Fruit fly (Drosophila melanogaster): Measurements from ENCODE around the gene CG17329.

The CG17329 gene

dm6 chr2L:16269232-16270134, 21.6 kb upstream of the CG17329 start:
- TF ChIP-seq psq (optimal IDR thresholded peaks at IDR 0.05): no peak
- no peak for TF ChIP-seq ttk (optimal IDR thresholded peaks at IDR 0.05)
- no peak for TF ChIP-seq insv (optimal IDR thresholded peaks at IDR 0.05)
- no peak for TF ChIP-seq Sin3A (optimal IDR thresholded peaks at IDR 0.05)
- no peak for TF ChIP-seq h (optimal IDR thresholded peaks at IDR 0.05)
- TF ChIP-seq Myc (optimal IDR thresholded peaks at IDR 0.05): no peak

dm6 chr2L:16270667-16271485, 20.2 kb upstream of the CG17329 start:
- no peak for TF ChIP-seq h (optimal IDR thresholded peaks at IDR 0.05)

DNA sequence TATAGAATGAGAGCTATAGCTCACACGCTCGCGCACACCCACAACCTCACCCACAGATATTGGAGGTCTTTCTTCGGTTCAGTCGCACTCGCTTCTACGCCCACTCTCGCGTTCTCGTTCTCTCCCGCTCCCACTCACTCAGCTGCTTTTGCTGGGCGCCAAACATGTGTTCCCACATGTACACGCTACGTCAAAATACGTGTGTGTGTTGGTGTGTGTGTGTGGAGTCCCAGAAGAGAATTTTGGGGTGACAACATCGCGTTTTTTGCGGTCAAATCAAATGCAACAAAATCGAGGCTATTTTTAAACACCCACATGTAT, 19.6 kb upstream of the CG17329 start:
- TF ChIP-seq h (optimal IDR thresholded peaks at IDR 0.05) (no peak), psq (optimal IDR thresholded peaks at IDR 0.05) (no peak), Sin3A (optimal IDR thresholded peaks at IDR 0.05) (no peak), insv (optimal IDR thresholded peaks at IDR 0.05) (no peak), ttk (optimal IDR thresholded peaks at IDR 0.05) (no peak), Myc (optimal IDR thresholded peaks at IDR 0.05) (no peak)

- TF ChIP-seq h (optimal IDR thresholded peaks at IDR 0.05) (no peak), Sin3A (optimal IDR thresholded peaks at IDR 0.05) (no peak), insv (optimal IDR thresholded peaks at IDR 0.05) (no peak), ttk (optimal IDR thresholded peaks at IDR 0.05) (no peak), Myc (optimal IDR thresholded peaks at IDR 0.05) (no peak), psq (optimal IDR thresholded peaks at IDR 0.05) (no peak)
These were observed 18.4 kb upstream of the CG17329 start for dm6 chr2L:16272730-16273129.

DNA sequence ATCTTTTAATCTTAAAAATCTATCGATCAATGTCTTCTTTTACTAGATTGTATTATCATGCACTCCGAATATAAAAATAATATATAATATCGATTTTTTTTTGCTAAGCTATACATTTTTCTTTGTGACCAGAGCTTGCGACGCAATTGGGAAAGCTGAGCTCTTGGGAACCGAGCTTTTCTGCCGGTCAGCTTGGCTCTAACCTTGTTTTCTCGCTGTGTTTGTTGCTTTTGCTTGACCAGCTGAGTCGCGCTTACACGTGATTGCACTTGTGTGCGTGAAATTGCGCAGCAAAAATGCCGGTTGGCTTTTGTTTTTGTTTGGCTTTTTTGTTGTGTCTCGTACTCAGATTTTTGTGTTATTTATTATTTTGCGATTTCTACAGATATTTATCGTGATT, 17.6 kb upstream of the CG17329 start:
- TF ChIP-seq ttk (optimal IDR thresholded peaks at IDR 0.05) (no peak), h (optimal IDR thresholded peaks at IDR 0.05) (no peak), insv (optimal IDR thresholded peaks at IDR 0.05) (no peak), Sin3A (optimal IDR thresholded peaks at IDR 0.05) (no peak), Myc (optimal IDR thresholded peaks at IDR 0.05) (no peak), psq (optimal IDR thresholded peaks at IDR 0.05) (no peak)

- TF ChIP-seq Sin3A (optimal IDR thresholded peaks at IDR 0.05): no peak
- TF ChIP-seq insv (optimal IDR thresholded peaks at IDR 0.05): no peak
These were observed 17.0 kb upstream of the CG17329 start for dm6 chr2L:16274100-16274499.

DNA sequence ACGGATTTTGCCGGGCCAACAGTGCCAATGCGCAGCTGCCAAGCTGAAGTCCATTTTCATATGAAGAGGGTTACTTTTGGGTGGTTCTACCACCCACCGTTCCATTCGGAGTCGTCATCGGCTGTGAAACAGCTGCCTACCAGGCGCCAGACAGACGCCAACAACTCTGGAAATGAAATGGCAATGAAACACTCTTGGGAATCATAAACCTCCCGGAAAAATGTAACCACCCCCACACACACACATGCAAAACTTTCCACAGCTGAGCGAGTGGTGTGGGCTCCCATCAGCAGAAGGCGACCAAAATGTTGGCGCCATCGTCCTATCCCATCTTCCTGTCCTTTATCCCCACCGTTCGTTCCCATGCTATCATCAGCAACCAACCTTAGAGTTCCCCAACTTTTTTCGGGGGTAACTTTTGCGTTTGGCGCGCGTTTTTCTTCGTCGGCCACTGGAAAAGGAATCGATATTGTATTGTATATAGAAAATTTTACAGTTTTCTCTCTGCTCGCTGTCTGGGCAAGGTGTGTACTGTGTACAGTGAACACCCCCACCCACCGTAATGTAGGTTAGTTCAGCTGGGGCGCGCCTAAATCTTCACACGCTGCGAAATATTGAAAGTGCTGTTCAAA, 15.8 kb upstream of the CG17329 start:
- TF ChIP-seq h (optimal IDR thresholded peaks at IDR 0.05): no peak
- no peak for TF ChIP-seq Myc (optimal IDR thresholded peaks at IDR 0.05)
- TF ChIP-seq ttk (optimal IDR thresholded peaks at IDR 0.05): no peak
- no peak for TF ChIP-seq insv (optimal IDR thresholded peaks at IDR 0.05)
- TF ChIP-seq psq (optimal IDR thresholded peaks at IDR 0.05): no peak
- TF ChIP-seq Sin3A (optimal IDR thresholded peaks at IDR 0.05): no peak

dm6 chr2L:16275809-16276178, 15.3 kb upstream of the CG17329 start:
- no peak for TF ChIP-seq psq (optimal IDR thresholded peaks at IDR 0.05)
- TF ChIP-seq insv (optimal IDR thresholded peaks at IDR 0.05): no peak
- no peak for TF ChIP-seq Sin3A (optimal IDR thresholded peaks at IDR 0.05)

- TF ChIP-seq Sin3A (optimal IDR thresholded peaks at IDR 0.05): no peak
- no peak for TF ChIP-seq ttk (optimal IDR thresholded peaks at IDR 0.05)
- no peak for TF ChIP-seq Myc (optimal IDR thresholded peaks at IDR 0.05)
- no peak for TF ChIP-seq insv (optimal IDR thresholded peaks at IDR 0.05)
- no peak for TF ChIP-seq h (optimal IDR thresholded peaks at IDR 0.05)
- no peak for TF ChIP-seq psq (optimal IDR thresholded peaks at IDR 0.05)
These were observed 14.3 kb upstream of the CG17329 start for dm6 chr2L:16276820-16277219.

dm6 chr2L:16277922-16278321, 13.2 kb upstream of the CG17329 start:
- TF ChIP-seq ttk (optimal IDR thresholded peaks at IDR 0.05) (no peak), psq (optimal IDR thresholded peaks at IDR 0.05) (no peak), insv (optimal IDR thresholded peaks at IDR 0.05) (no peak), Myc (optimal IDR thresholded peaks at IDR 0.05) (no peak), Sin3A (optimal IDR thresholded peaks at IDR 0.05) (no peak), h (optimal IDR thresholded peaks at IDR 0.05) (no peak)

DNA sequence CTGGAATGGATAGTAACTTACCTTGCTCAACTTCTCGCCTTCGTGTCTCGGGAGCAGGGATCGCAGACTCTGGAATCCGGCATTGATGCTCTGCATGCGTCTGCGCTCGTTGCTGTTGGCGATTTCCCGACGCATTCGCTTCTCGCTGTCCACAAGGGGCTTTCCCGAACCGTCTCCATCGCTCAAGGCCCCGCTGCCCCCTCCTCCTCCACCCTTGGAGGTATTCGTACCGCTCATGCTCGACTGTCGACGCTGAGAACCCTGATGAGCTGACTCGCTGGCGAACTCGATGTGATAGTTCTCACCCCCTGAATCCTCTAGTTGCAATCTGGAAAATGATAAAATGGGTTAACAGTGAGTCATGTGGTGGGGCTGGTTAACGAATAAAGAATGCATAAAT, 12.2 kb upstream of the CG17329 start:
- no peak for TF ChIP-seq Myc (optimal IDR thresholded peaks at IDR 0.05)
- no peak for TF ChIP-seq Sin3A (optimal IDR thresholded peaks at IDR 0.05)
- no peak for TF ChIP-seq ttk (optimal IDR thresholded peaks at IDR 0.05)
- no peak for TF ChIP-seq h (optimal IDR thresholded peaks at IDR 0.05)
- no peak for TF ChIP-seq insv (optimal IDR thresholded peaks at IDR 0.05)
- no peak for TF ChIP-seq psq (optimal IDR thresholded peaks at IDR 0.05)

DNA sequence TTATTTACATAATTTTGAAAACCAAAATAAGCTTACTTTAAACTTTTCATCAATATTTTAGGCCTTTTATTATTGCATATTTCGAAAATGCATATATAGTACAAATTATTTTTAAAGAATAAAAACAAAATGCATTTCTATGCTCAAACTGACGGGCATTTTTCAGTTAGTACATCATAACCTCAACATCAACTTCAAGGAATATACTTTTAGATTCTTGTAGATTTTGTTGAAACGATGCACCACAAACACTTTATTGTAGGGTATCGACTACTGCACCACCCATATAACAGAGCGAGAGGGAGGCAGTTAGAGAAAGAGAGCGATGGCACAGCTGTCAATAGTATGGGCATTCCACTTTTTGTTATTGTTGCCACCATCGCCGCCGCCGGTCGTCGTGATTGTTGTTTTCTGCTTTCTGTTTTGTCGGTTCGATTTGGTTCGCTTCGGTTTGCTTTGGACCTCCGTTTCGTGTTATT, 11.3 kb upstream of the CG17329 start:
- TF ChIP-seq Sin3A (optimal IDR thresholded peaks at IDR 0.05) (no peak), psq (optimal IDR thresholded peaks at IDR 0.05) (no peak), insv (optimal IDR thresholded peaks at IDR 0.05) (no peak), Myc (optimal IDR thresholded peaks at IDR 0.05) (no peak), h (optimal IDR thresholded peaks at IDR 0.05) (no peak), ttk (optimal IDR thresholded peaks at IDR 0.05) (no peak)

Data from Kc167 (cell line).